Worm (Caenorhabditis elegans) whole organism, young adult: ENCODE data around the gene F20B10.3.

Experiments
- B0336.3 ChIP-seq: fragments of 200-800 bp; sonication (Bioruptor generic); IDR thresholded peaks from 2 replicates; pipeline ENCODE4 v1.3.6; 2022; ENCODE audit warnings: missing genetic modification characterization, missing compliant biosample characterization
- F49E8.2 ChIP-seq: sonication (generic microtip); optimal IDR thresholded peaks from 3 replicates; lab custom pipeline; 2017; ENCODE audit warnings: missing genetic modification characterization, mild to moderate bottlenecking, missing compliant biosample characterization, antibody characterized with exemption, moderate library complexity; ENCODE audit not compliant: insufficient read depth
- F52B5.7 ChIP-seq: sonication (generic microtip); optimal IDR thresholded peaks from 2 replicates; lab custom pipeline; 2016; ENCODE audit warnings: mild to moderate bottlenecking, missing genetic modification characterization, missing compliant biosample characterization
- F55B11.4 ChIP-seq: sonication (generic microtip); optimal IDR thresholded peaks from 2 replicates; lab custom pipeline; 2016; ENCODE audit warnings: missing compliant biosample characterization, missing genetic modification characterization, borderline replicate concordance; ENCODE audit not compliant: insufficient read depth
- K11D2.4 ChIP-seq: fragments of 200-800 bp; sonication (Bioruptor generic); IDR thresholded peaks from 2 replicates; pipeline ENCODE4 v1.3.6; 2022; ENCODE audit warnings: missing genetic modification reagents, missing genetic modification characterization, missing compliant biosample characterization
- T07F8.4 ChIP-seq: sonication (generic microtip); optimal IDR thresholded peaks from 2 replicates; lab custom pipeline; 2016; ENCODE audit warnings: mild to moderate bottlenecking, missing genetic modification characterization, moderate library complexity, missing compliant biosample characterization
- Y56A3A.18 ChIP-seq: fragments of 200-800 bp; sonication (Bioruptor generic); IDR thresholded peaks from 2 replicates; pipeline ENCODE4 v1.3.6; 2022; ENCODE audit warnings: missing genetic modification reagents, missing genetic modification characterization, missing compliant biosample characterization
- Y79H2A.3 ChIP-seq: fragments of 200-800 bp; sonication (Bioruptor generic); conservative IDR thresholded peaks from 2 replicates; pipeline ENCODE4 v1.3.6; 2022; ENCODE audit warnings: missing genetic modification reagents, missing genetic modification characterization, missing compliant biosample characterization
- ama-1 ChIP-seq, 3 experiments: fragments of 150-350 bp in 1 of 3; sonication (generic microtip) in 2 of 3; optimal IDR thresholded peaks; 2 replicates each; lab custom pipeline; 2014 to 2018; ENCODE audit warnings: missing biosample characterization in 2 of 3, missing genetic modification characterization in 2 of 3, missing genetic modification reagents in 2 of 3
- aptf-3 ChIP-seq: fragments of 200-800 bp; sonication (Bioruptor generic); IDR thresholded peaks from 2 replicates; pipeline ENCODE4 v1.3.6; 2022; ENCODE audit warnings: missing genetic modification characterization, missing compliant biosample characterization
- attf-3 ChIP-seq: fragments of 200-800 bp; sonication (Bioruptor generic); conservative IDR thresholded peaks from 2 replicates; pipeline ENCODE4 v1.3.6; 2022; ENCODE audit warnings: missing genetic modification reagents, missing genetic modification characterization, missing compliant biosample characterization
- bed-1 ChIP-seq: fragments of 200-800 bp; sonication (Bioruptor generic); IDR thresholded peaks from 2 replicates; pipeline ENCODE4 v1.3.6; 2022; ENCODE audit warnings: missing genetic modification reagents, missing genetic modification characterization, missing compliant biosample characterization
- cebp-2 ChIP-seq: fragments of 200-800 bp; sonication (Bioruptor generic); IDR thresholded peaks from 2 replicates; pipeline ENCODE4 v1.3.6; 2022; ENCODE audit warnings: missing genetic modification characterization, missing compliant biosample characterization
- ceh-40 ChIP-seq: fragments of 200-800 bp; sonication (Bioruptor generic); IDR thresholded peaks from 2 replicates; pipeline ENCODE4 v1.3.6; 2022; ENCODE audit warnings: missing genetic modification characterization, missing compliant biosample characterization
- ceh-58 ChIP-seq: fragments of 200-800 bp; sonication (Bioruptor generic); IDR thresholded peaks from 2 replicates; pipeline ENCODE4 v1.3.6; 2022; ENCODE audit warnings: missing genetic modification characterization, missing compliant biosample characterization
- dpl-1 ChIP-seq: fragments of 150-350 bp; optimal IDR thresholded peaks from 2 replicates; lab custom pipeline; 2014; ENCODE audit warnings: missing biosample characterization, missing genetic modification reagents, missing genetic modification characterization
- egl-18 ChIP-seq: fragments of 200-800 bp; sonication (Bioruptor generic); IDR thresholded peaks from 2 replicates; pipeline ENCODE4 v1.3.6; 2022; ENCODE audit warnings: missing genetic modification reagents, missing genetic modification characterization, missing compliant biosample characterization
- ets-4 ChIP-seq: fragments of 200-800 bp; sonication (Bioruptor generic); optimal IDR thresholded peaks from 2 replicates; lab custom pipeline; 2018; ENCODE audit warnings: mild to moderate bottlenecking, missing genetic modification characterization, missing compliant biosample characterization
- him-1 ChIP-seq: sonication (generic microtip); optimal IDR thresholded peaks from 2 replicates; lab custom pipeline; 2016; ENCODE audit warnings: missing genotype, missing genetic modification reagents, missing genetic modification characterization, missing compliant biosample characterization
- hmg-1.2 ChIP-seq: fragments of 200-800 bp; sonication (Bioruptor generic); IDR thresholded peaks from 2 replicates; pipeline ENCODE4 v1.3.6; 2022; ENCODE audit warnings: missing genetic modification reagents, missing genetic modification characterization, missing compliant biosample characterization
- let-607 ChIP-seq, 2 experiments: fragments of 200-800 bp in 1 of 2; sonication (Bioruptor generic) in 1 of 2; sonication (generic microtip) in 1 of 2; optimal IDR thresholded peaks; 2 replicates each; lab custom pipeline; 2016 to 2018; ENCODE audit warnings: mild to moderate bottlenecking in 2 of 2, missing compliant biosample characterization in 2 of 2, missing genetic modification characterization in 2 of 2, moderate library complexity in 2 of 2, missing genotype in 1 of 2
- lin-54 ChIP-seq: fragments of 200-800 bp; sonication (Bioruptor generic); optimal IDR thresholded peaks from 2 replicates; lab custom pipeline; 2018; ENCODE audit warnings: mild to moderate bottlenecking, missing genetic modification characterization, missing compliant biosample characterization
- lsy-27 ChIP-seq: sonication (generic microtip); optimal IDR thresholded peaks from 2 replicates; lab custom pipeline; 2017; ENCODE audit warnings: missing genetic modification characterization, mild to moderate bottlenecking, missing compliant biosample characterization, antibody characterized with exemption, missing genotype, borderline replicate concordance; ENCODE audit not compliant: insufficient read depth
- madf-8 ChIP-seq: fragments of 200-800 bp; sonication (Bioruptor generic); conservative IDR thresholded peaks from 2 replicates; pipeline ENCODE4 v1.3.6; 2022; ENCODE audit warnings: missing genetic modification reagents, missing genetic modification characterization, missing compliant biosample characterization
- mxl-1 ChIP-seq: sonication (generic microtip); optimal IDR thresholded peaks from 2 replicates; lab custom pipeline; 2016; ENCODE audit warnings: missing genetic modification characterization, missing compliant biosample characterization
- nhr-27 ChIP-seq: fragments of 200-800 bp; sonication (Bioruptor generic); optimal IDR thresholded peaks from 2 replicates; lab custom pipeline; 2018; ENCODE audit warnings: mild to moderate bottlenecking, missing genetic modification characterization, moderate library complexity, missing compliant biosample characterization
- rec-8 ChIP-seq, 2 experiments: sonication (generic microtip); optimal IDR thresholded peaks; 2 replicates each; lab custom pipeline; 2016; ENCODE audit warnings: mild to moderate bottlenecking in 2 of 2, missing genetic modification characterization in 2 of 2, missing genetic modification reagents in 2 of 2, missing genotype in 2 of 2, missing biosample characterization in 1 of 2, missing compliant biosample characterization in 1 of 2, moderate library complexity in 1 of 2
- snpc-1.3 ChIP-seq: sonication (generic microtip); optimal IDR thresholded peaks from 2 replicates; lab custom pipeline; 2017; ENCODE audit warnings: missing genetic modification characterization, mild to moderate bottlenecking, missing compliant biosample characterization, antibody characterized with exemption, moderate library complexity, missing genotype, missing genetic modification reagents; ENCODE audit not compliant: insufficient read depth
- snpc-3.4 ChIP-seq: sonication (generic microtip); optimal IDR thresholded peaks from 2 replicates; lab custom pipeline; 2017; ENCODE audit warnings: missing genetic modification characterization, mild to moderate bottlenecking, missing compliant biosample characterization, antibody characterized with exemption, moderate library complexity, missing genotype, missing genetic modification reagents
- snpc-4 ChIP-seq, 5 experiments: fragments of 150-350 bp in 1 of 5; sonication (generic microtip) in 4 of 5; optimal IDR thresholded peaks; 2 replicates each; lab custom pipeline; 2014 to 2018; ENCODE audit warnings: missing genetic modification characterization in 5 of 5, missing biosample characterization in 3 of 5, antibody characterized with exemption in 2 of 5, mild to moderate bottlenecking in 2 of 5, missing compliant biosample characterization in 2 of 5, missing genotype in 2 of 5, moderate library complexity in 2 of 5, missing genetic modification reagents in 1 of 5
- somi-1 ChIP-seq: fragments of 200-800 bp; sonication (Bioruptor generic); optimal IDR thresholded peaks from 2 replicates; lab custom pipeline; 2018; ENCODE audit warnings: mild to moderate bottlenecking, missing genetic modification characterization, missing compliant biosample characterization
- tlf-1 ChIP-seq: fragments of 200-800 bp; sonication (Bioruptor generic); optimal IDR thresholded peaks from 2 replicates; lab custom pipeline; 2018; ENCODE audit warnings: mild to moderate bottlenecking, missing genetic modification characterization, missing compliant biosample characterization
- unc-62 ChIP-seq: fragments of 150-350 bp; optimal IDR thresholded peaks from 2 replicates; lab custom pipeline; 2014; ENCODE audit warnings: missing biosample characterization, missing genetic modification reagents, missing genetic modification characterization
- xnd-1 ChIP-seq: sonication (generic microtip); optimal IDR thresholded peaks from 2 replicates; lab custom pipeline; 2016; ENCODE audit warnings: missing genotype, missing genetic modification reagents, missing genetic modification characterization, missing compliant biosample characterization
- zfh-2 ChIP-seq: fragments of 200-800 bp; sonication (Bioruptor generic); conservative IDR thresholded peaks from 2 replicates; pipeline ENCODE4 v1.3.6; 2022; ENCODE audit warnings: missing genetic modification reagents, missing genetic modification characterization, missing compliant biosample characterization
- zim-3 ChIP-seq: sonication (generic microtip); optimal IDR thresholded peaks from 2 replicates; lab custom pipeline; 2017; ENCODE audit warnings: mild to moderate bottlenecking, missing genetic modification characterization, moderate library complexity, missing compliant biosample characterization
- ztf-18 ChIP-seq: sonication (generic microtip); optimal IDR thresholded peaks from 2 replicates; lab custom pipeline; 2016; ENCODE audit warnings: missing genotype, mild to moderate bottlenecking, missing genetic modification characterization, missing compliant biosample characterization
- ztf-22 ChIP-seq: fragments of 200-800 bp; sonication (Bioruptor generic); optimal IDR thresholded peaks from 2 replicates; lab custom pipeline; 2018; ENCODE audit warnings: mild to moderate bottlenecking, missing genetic modification characterization, moderate library complexity, missing compliant biosample characterization
- ztf-28 ChIP-seq: fragments of 200-800 bp; sonication (Bioruptor generic); IDR thresholded peaks from 2 replicates; pipeline ENCODE4 v1.3.6; 2022; ENCODE audit warnings: missing genetic modification reagents, missing genetic modification characterization, missing compliant biosample characterization
- ztf-3 ChIP-seq: fragments of 200-800 bp; sonication (Bioruptor generic); optimal IDR thresholded peaks from 2 replicates; lab custom pipeline; 2018; ENCODE audit warnings: mild to moderate bottlenecking, missing genetic modification characterization, missing compliant biosample characterization

F20B10.3 gene

ce11 chrIV:12202949-12203348, 34.9 kb downstream of the F20B10.3 start, which contains the start of gene F35G2.1:
TSS of gene F35G2.1 (plus strand) at chrIV:12203249.
- TF ChIP-seq T07F8.4 (tag; lab: Kevin White, UChicago) (no peak), attf-3 (GFP tag; lab: Robert Waterston, UW) (0 out of 2 replicates have a peak, but pooled peaks have one; percentile 8), egl-18 (GFP tag; lab: Robert Waterston, UW) (no peak)

- TF ChIP-seq F55B11.4 (tag; lab: Kevin White, UChicago) (no peak), cebp-2 (GFP tag; lab: Robert Waterston, UW) (0 out of 2 replicates have a peak, but pooled peaks have one; percentile 72)
Measured at ce11 chrIV:12203968-12204367, 35.9 kb downstream of the F20B10.3 start.

ce11 chrIV:12207454-12207853, 39.4 kb downstream of the F20B10.3 start:
- TF ChIP-seq ztf-22 (GFP tag; lab: Kevin White, UChicago) (no peak), zfh-2 (0 out of 2 replicates have a peak, but pooled peaks have one; percentile 2)

- TF ChIP-seq ceh-40 (GFP tag; lab: Robert Waterston, UW): no peak
- peak; percentile 33 for TF ChIP-seq F49E8.2
- peak; percentile 63; the same call in 1 of the 2 replicates for TF ChIP-seq B0336.3 (GFP tag; lab: Robert Waterston, UW)
- TF ChIP-seq xnd-1 (tag; lab: Kevin White, UChicago): peak; percentile 7
- peak; percentile 40 for TF ChIP-seq snpc-3.4
- TF ChIP-seq ceh-58 (GFP tag; lab: Robert Waterston, UW): no peak
- 0 out of 2 replicates have a peak, but pooled peaks have one; percentile 28 for TF ChIP-seq Y56A3A.18 (GFP tag; lab: Robert Waterston, UW)
- no peak for TF ChIP-seq unc-62 (GFP tag; lab: Kevin White, UChicago)
- no peak for TF ChIP-seq snpc-1.3 (tag; lab: Kevin White, UChicago)
- TF ChIP-seq cebp-2 (GFP tag; lab: Robert Waterston, UW): 0 out of 2 replicates have a peak, but pooled peaks have one; percentile 6
- no peak for TF ChIP-seq K11D2.4 (GFP tag; lab: Robert Waterston, UW)
- no peak for TF ChIP-seq bed-1 (GFP tag; lab: Robert Waterston, UW)
- 0 out of 2 replicates have a peak, but pooled peaks have one; percentile 15 for TF ChIP-seq aptf-3
- TF ChIP-seq ets-4: peak; percentile 14
- TF ChIP-seq ama-1 (optimal IDR thresholded peaks at IDR 0.05; lab: Kevin White, UChicago): no peak
- TF ChIP-seq ama-1 (GFP tag; optimal IDR thresholded peaks at IDR 0.05; lab: Kevin White, UChicago): peak; percentile 4 to 43
- TF ChIP-seq zim-3 (tag; lab: Kevin White, UChicago): no peak
- TF ChIP-seq snpc-4 (GFP tag; optimal IDR thresholded peaks at IDR 0.05; lab: Kevin White, UChicago): no peak
- peak in 1 of 4 experiments; percentile 6 for TF ChIP-seq snpc-4 (tag; optimal IDR thresholded peaks at IDR 0.05; lab: Kevin White, UChicago)
- no peak for TF ChIP-seq somi-1 (GFP tag; lab: Kevin White, UChicago)
- TF ChIP-seq F52B5.7 (tag; lab: Kevin White, UChicago): no peak
- TF ChIP-seq madf-8 (GFP tag; lab: Robert Waterston, UW): no peak
- TF ChIP-seq lsy-27 (tag; lab: Kevin White, UChicago): no peak
- TF ChIP-seq him-1 (tag; lab: Kevin White, UChicago): peak; percentile 73
- TF ChIP-seq hmg-1.2 (GFP tag; lab: Robert Waterston, UW): peak; percentile 21; the same call in 1 of the 2 replicates
- TF ChIP-seq mxl-1 (tag; lab: Kevin White, UChicago): peak; percentile 43
- TF ChIP-seq ztf-18 (tag; lab: Kevin White, UChicago): no peak
- peak in 1 of 2 experiments; percentile 0 for TF ChIP-seq let-607 (tag; optimal IDR thresholded peaks at IDR 0.05; lab: Kevin White, UChicago)
- TF ChIP-seq dpl-1 (GFP tag; lab: Kevin White, UChicago): no peak
- TF ChIP-seq rec-8 (tag; optimal IDR thresholded peaks at IDR 0.05; lab: Kevin White, UChicago): no peak
- no peak for TF ChIP-seq ztf-3 (GFP tag; lab: Kevin White, UChicago)
- peak; percentile 24 for TF ChIP-seq lin-54 (GFP tag; lab: Kevin White, UChicago)
- no peak for TF ChIP-seq ztf-28 (GFP tag; lab: Robert Waterston, UW)
- TF ChIP-seq Y79H2A.3: peak; percentile 24; the same call in 1 of the 2 replicates
- no peak for TF ChIP-seq tlf-1 (GFP tag; lab: Kevin White, UChicago)
- no peak for TF ChIP-seq nhr-27 (tag; lab: Kevin White, UChicago)
Measured at ce11 chrIV:12207873-12208272, 39.8 kb downstream of the F20B10.3 start.
